Worm (Caenorhabditis elegans) whole organism, early embryonic: Measurements from ENCODE around the gene str-190.
"Not testable (repeated sequence)": the region's sequence is repeated elsewhere in the genome, so short reads cannot be mapped to it uniquely, and the experiment has no call there.

Experiments used
- B0310.2 ChIP-seq: sonication (generic microtip); optimal IDR thresholded peaks from 2 replicates; lab custom pipeline; 2016; ENCODE audit warnings: mild to moderate bottlenecking, missing genetic modification characterization, missing compliant biosample characterization
- F13C5.2 ChIP-seq: sonication (generic microtip); optimal IDR thresholded peaks from 2 replicates; lab custom pipeline; 2017; ENCODE audit warnings: mild to moderate bottlenecking, missing genetic modification characterization, inconsistent platforms, missing compliant biosample characterization
- aly-1 ChIP-seq: sonication (generic microtip); optimal IDR thresholded peaks from 2 replicates; lab custom pipeline; 2016; ENCODE audit warnings: missing genetic modification characterization, missing compliant biosample characterization
- ama-1 ChIP-seq: fragments of 150-350 bp; optimal IDR thresholded peaks from 2 replicates; lab custom pipeline; 2014
- ceh-13 ChIP-seq: fragments of 200-800 bp; sonication (Bioruptor generic); optimal IDR thresholded peaks from 2 replicates; lab custom pipeline; 2018; ENCODE audit warnings: mild to moderate bottlenecking, missing genetic modification characterization, missing compliant biosample characterization
- ceh-36 ChIP-seq: sonication (generic microtip); optimal IDR thresholded peaks from 2 replicates; lab custom pipeline; 2016; ENCODE audit warnings: missing genetic modification characterization, inconsistent platforms, missing compliant biosample characterization
- ets-7 ChIP-seq: sonication (generic microtip); optimal IDR thresholded peaks from 2 replicates; lab custom pipeline; 2016; ENCODE audit warnings: missing genotype, missing genetic modification characterization, missing compliant biosample characterization
- flt-1 ChIP-seq: fragments of 200-800 bp; sonication (Bioruptor generic); IDR thresholded peaks from 2 replicates; pipeline ENCODE4 v1.3.6; 2022; ENCODE audit warnings: missing genetic modification characterization, missing compliant biosample characterization
- hmbx-1 ChIP-seq: sonication (generic microtip); optimal IDR thresholded peaks from 2 replicates; lab custom pipeline; 2016; ENCODE audit warnings: mild to moderate bottlenecking, missing genetic modification characterization, missing compliant biosample characterization
- hmg-4 ChIP-seq: fragments of 200-800 bp; sonication (Bioruptor generic); optimal IDR thresholded peaks from 2 replicates; lab custom pipeline; 2018; ENCODE audit warnings: mild to moderate bottlenecking, missing genetic modification characterization, missing compliant biosample characterization
- hnd-1 ChIP-seq: sonication (generic microtip); optimal IDR thresholded peaks from 2 replicates; lab custom pipeline; 2016; ENCODE audit warnings: missing genetic modification characterization, missing compliant biosample characterization
- scrt-1 ChIP-seq: fragments of 200-800 bp; sonication (Bioruptor generic); IDR thresholded peaks from 2 replicates; pipeline ENCODE4 v1.3.6; 2022; ENCODE audit warnings: missing genetic modification characterization, missing compliant biosample characterization
- sea-1 ChIP-seq: fragments of 200-800 bp; sonication (Bioruptor generic); conservative IDR thresholded peaks from 2 replicates; pipeline ENCODE4 v1.3.6; 2022; ENCODE audit warnings: missing genetic modification characterization, missing compliant biosample characterization
- tbx-11 ChIP-seq: fragments of 200-800 bp; sonication (Bioruptor generic); IDR thresholded peaks from 2 replicates; pipeline ENCODE4 v1.3.6; 2022; ENCODE audit warnings: missing genetic modification characterization, missing compliant biosample characterization
- tbx-37 ChIP-seq: fragments of 200-800 bp; sonication (Bioruptor generic); conservative IDR thresholded peaks from 2 replicates; pipeline ENCODE4 v1.3.6; 2022; ENCODE audit warnings: missing genetic modification reagents, missing genetic modification characterization, missing compliant biosample characterization
- tra-4 ChIP-seq: sonication (generic microtip); optimal IDR thresholded peaks from 2 replicates; lab custom pipeline; 2017; ENCODE audit warnings: missing genetic modification characterization, missing compliant biosample characterization

Gene str-190

ce11 chrV:7444331-7444730, 34.0 kb downstream of the str-190 start, which contains the start of gene nhr-141:
nhr-141 (plus strand) TSS chrV:7444661.
- TF ChIP-seq tra-4 (tag; lab: Kevin White, UChicago); ama-1; hnd-1 (tag; lab: Kevin White, UChicago): not testable (repeated sequence)

ce11 chrV:7443480-7443879, 34.8 kb downstream of the str-190 start:
- TF ChIP-seq sea-1 (GFP tag; lab: Robert Waterston, UW) (peak; percentile 85), scrt-1 (GFP tag; lab: Robert Waterston, UW) (0 out of 2 replicates have a peak, but pooled peaks have one; percentile 35), tbx-11 (peak; percentile 68; the same call in 1 of the 2 replicates), tbx-37 (GFP tag; lab: Robert Waterston, UW) (peak; percentile 34; the same call in 1 of the 2 replicates)

- TF ChIP-seq tbx-37 (GFP tag; lab: Robert Waterston, UW) (no peak), ama-1 (no peak), hmbx-1 (tag; lab: Kevin White, UChicago) (no peak), flt-1 (GFP tag; lab: Robert Waterston, UW) (no peak), F13C5.2 (tag; lab: Kevin White, UChicago) (no peak), tra-4 (tag; lab: Kevin White, UChicago) (no peak), ets-7 (tag; lab: Kevin White, UChicago) (no peak)
Measured at ce11 chrV:7439807-7440206, 38.5 kb downstream of the str-190 start, which contains the start of gene try-13. try-13 (plus strand) TSS chrV:7440107.

DNA sequence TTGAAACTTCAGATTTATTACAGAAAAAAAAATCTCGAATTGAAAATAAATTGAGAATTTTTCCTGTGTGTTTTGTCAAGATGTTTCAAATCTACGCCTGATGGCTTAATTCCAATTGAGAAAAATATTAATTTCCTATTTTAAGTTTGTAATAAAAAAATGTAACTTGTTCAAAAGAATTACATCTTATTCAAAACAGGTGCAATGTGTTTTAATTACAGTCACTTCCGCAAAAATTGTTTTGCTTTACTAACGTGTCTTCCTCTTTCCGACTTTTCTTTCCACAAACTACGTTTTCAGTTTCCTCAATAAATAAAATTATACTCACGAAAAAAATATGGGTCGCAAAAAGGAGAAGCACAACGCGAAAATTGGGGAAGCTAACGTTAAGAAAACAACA, 40.3 kb downstream of the str-190 start, which contains the start of gene F25E5.16:
Gene F25E5.16 (plus strand): TSS at position 301 of the 400 bp plus-strand sequence.
- no peak for TF ChIP-seq ama-1
- no peak for TF ChIP-seq tbx-37 (GFP tag; lab: Robert Waterston, UW)
- no peak for TF ChIP-seq ceh-13 (GFP tag; lab: Kevin White, UChicago)
- TF ChIP-seq ceh-36 (tag; lab: Kevin White, UChicago) = no peak
- TF ChIP-seq B0310.2 (tag; lab: Kevin White, UChicago) = no peak
- no peak for TF ChIP-seq hmg-4 (GFP tag; lab: Kevin White, UChicago)
- TF ChIP-seq hmbx-1 (tag; lab: Kevin White, UChicago) = no peak
- no peak for TF ChIP-seq tra-4 (tag; lab: Kevin White, UChicago)
- no peak for TF ChIP-seq hnd-1 (tag; lab: Kevin White, UChicago)

DNA sequence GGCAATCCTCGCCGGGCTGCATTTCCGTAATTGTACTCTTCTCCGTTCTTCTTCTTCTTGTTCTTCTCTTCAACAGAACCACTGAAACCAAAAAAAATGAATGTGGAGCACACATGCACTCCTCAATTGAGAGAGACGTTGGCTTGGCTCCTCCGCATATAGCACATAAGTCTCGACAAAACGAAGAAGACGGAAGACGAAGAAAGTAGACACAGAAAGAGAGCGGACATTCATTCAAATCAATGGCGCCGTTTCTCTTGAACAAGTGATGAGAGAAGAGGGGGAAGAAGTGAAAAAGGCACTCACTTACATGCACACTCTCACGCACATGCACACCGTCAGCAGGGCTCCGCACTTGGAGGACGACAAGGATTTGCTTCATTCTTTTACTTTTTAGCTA, 40.8 kb downstream of the str-190 start, which contains the start of gene F25E5.9:
Gene F25E5.9 (minus strand): TSS at position 382 of the 400 bp plus-strand sequence.
- TF ChIP-seq scrt-1 (GFP tag; lab: Robert Waterston, UW) (no peak), tbx-37 (GFP tag; lab: Robert Waterston, UW) (no peak), tra-4 (tag; lab: Kevin White, UChicago) (no peak), aly-1 (no peak), B0310.2 (tag; lab: Kevin White, UChicago) (no peak), sea-1 (GFP tag; lab: Robert Waterston, UW) (no peak), ama-1 (no peak), flt-1 (GFP tag; lab: Robert Waterston, UW) (no peak), ceh-36 (tag; lab: Kevin White, UChicago) (no peak), hmbx-1 (tag; lab: Kevin White, UChicago) (no peak)

ce11 chrV:7436911-7437310, 41.4 kb downstream of the str-190 start:
- no peak for TF ChIP-seq tra-4 (tag; lab: Kevin White, UChicago)
- TF ChIP-seq B0310.2 (tag; lab: Kevin White, UChicago) = no peak
- TF ChIP-seq ama-1 = no peak
- no peak for TF ChIP-seq flt-1 (GFP tag; lab: Robert Waterston, UW)
- no peak for TF ChIP-seq tbx-11

DNA sequence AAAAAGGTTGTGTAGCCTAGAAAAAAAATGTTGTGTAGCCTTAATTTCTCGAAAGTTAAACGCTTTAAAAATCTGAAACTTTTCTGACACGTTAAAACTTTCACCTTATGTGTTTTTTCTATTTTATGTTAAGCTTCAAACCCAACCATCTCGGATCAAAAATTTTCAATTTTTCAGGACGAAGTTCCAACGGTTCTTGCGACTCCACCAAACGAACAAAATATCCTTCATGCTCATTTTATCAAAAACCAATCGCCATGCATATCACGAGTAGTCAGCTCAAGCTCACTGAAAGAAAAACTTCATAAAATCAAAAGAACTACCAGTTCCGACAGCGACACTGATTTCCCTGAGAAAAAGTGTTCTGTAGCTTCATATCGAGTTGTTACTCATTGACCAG, 41.8 kb downstream of the str-190 start:
- no peak for TF ChIP-seq tbx-37 (GFP tag; lab: Robert Waterston, UW)
- no peak for TF ChIP-seq tbx-11
- no peak for TF ChIP-seq hnd-1 (tag; lab: Kevin White, UChicago)
- TF ChIP-seq sea-1 (GFP tag; lab: Robert Waterston, UW) = no peak
- TF ChIP-seq ama-1 = no peak

DNA sequence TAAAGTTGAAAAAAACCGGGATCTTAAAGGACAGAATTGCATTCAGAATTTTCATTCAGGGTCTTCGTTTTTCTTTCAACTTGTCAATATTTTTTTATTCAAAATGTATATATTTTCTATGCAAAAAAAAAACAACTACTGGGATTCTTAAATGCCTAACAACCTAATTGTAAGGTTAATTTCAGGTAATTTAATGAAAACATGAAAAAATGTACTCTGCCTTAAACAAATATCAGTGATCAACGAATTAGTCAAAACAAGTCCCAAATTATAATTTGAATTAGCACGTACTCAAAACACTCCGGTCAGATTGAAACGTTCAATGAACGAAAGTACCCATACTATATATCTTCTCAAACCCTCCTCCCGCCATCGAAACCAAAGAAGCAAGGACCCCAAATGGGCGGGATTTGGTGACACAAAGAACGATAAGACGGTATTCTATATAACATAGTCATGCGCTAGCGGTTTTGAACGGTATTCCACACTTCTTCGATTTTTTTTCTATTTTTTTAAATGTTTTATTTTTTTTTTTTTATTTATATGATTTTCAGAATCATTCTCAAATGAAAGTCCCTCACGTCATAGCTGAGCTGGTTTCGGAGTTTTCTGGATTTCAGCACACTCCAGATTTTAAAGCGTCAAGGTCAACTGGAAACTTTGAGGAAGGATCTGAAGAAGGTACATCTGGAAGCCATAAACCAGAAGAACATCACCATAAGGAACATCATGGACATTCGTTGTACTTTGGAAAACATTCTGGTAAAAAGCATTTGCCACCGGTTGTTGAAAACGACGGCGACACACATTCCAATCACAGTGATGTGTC, 42.7 kb downstream of the str-190 start, which contains the start of the genes ddo-2 and F25E5.8:
Gene ddo-2 (minus strand): TSS at position 330 of the 829 bp plus-strand sequence.
Gene F25E5.8 (plus strand): TSS at position 555 of the 829 bp plus-strand sequence.
- TF ChIP-seq scrt-1 (GFP tag; lab: Robert Waterston, UW) (no peak), tbx-11 (no peak), ets-7 (tag; lab: Kevin White, UChicago) (no peak), tbx-37 (GFP tag; lab: Robert Waterston, UW) (no peak), B0310.2 (tag; lab: Kevin White, UChicago) (no peak), hmbx-1 (tag; lab: Kevin White, UChicago) (no peak), ama-1 (no peak), hmg-4 (GFP tag; lab: Kevin White, UChicago) (no peak), aly-1 (no peak)
